Worm (Caenorhabditis elegans) whole organism, L3 larva: Measurements from ENCODE around the gene F53F8.6.

Experiments
- R02D3.7 ChIP-seq: fragments of 150-350 bp; optimal IDR thresholded peaks from 2 replicates; lab custom pipeline; 2014; ENCODE audit warnings: missing biosample characterization, missing genetic modification characterization
- ZK546.5 ChIP-seq: sonication (generic microtip); optimal IDR thresholded peaks from 2 replicates; lab custom pipeline; 2017; ENCODE audit warnings: missing biosample characterization, missing genetic modification characterization
- ama-1 ChIP-seq: fragments of 150-350 bp; optimal IDR thresholded peaks from 2 replicates; lab custom pipeline; 2018
- ceh-16 ChIP-seq: sonication (generic microtip); optimal IDR thresholded peaks from 2 replicates; lab custom pipeline; 2017; ENCODE audit warnings: missing biosample characterization, missing genetic modification characterization
- ceh-28 ChIP-seq: fragments of 150-350 bp; optimal IDR thresholded peaks from 2 replicates; lab custom pipeline; 2014; ENCODE audit warnings: missing biosample characterization, missing genetic modification reagents, missing genetic modification characterization
- ceh-82 ChIP-seq: fragments of 150-350 bp; optimal IDR thresholded peaks from 2 replicates; lab custom pipeline; 2014; ENCODE audit warnings: missing biosample characterization, missing genetic modification characterization
- daf-12 ChIP-seq: fragments of 150-350 bp; optimal IDR thresholded peaks from 2 replicates; lab custom pipeline; 2014; ENCODE audit warnings: missing biosample characterization, missing genetic modification reagents, missing genetic modification characterization
- elt-1 ChIP-seq: fragments of 150-350 bp; optimal IDR thresholded peaks from 2 replicates; lab custom pipeline; 2014; ENCODE audit warnings: missing biosample characterization, missing genetic modification characterization
- elt-2 ChIP-seq: sonication (generic microtip); optimal IDR thresholded peaks from 2 replicates; lab custom pipeline; 2016; ENCODE audit warnings: missing genetic modification reagents, mild to moderate bottlenecking, missing genetic modification characterization, missing compliant biosample characterization
- elt-3 ChIP-seq, 3 experiments: fragments of 150-350 bp in 1 of 3; sonication (generic microtip) in 2 of 3; optimal IDR thresholded peaks; 2 replicates in 2 of 3; 4 replicates in 1 of 3; lab custom pipeline; 2014 to 2017; ENCODE audit warnings: missing biosample characterization in 3 of 3, missing genetic modification characterization in 3 of 3
- fkh-10 ChIP-seq: sonication (generic microtip); optimal IDR thresholded peaks from 2 replicates; lab custom pipeline; 2017; ENCODE audit warnings: missing biosample characterization, missing genetic modification reagents, missing genetic modification characterization
- fos-1 ChIP-seq: fragments of 150-350 bp; optimal IDR thresholded peaks from 2 replicates; lab custom pipeline; 2014; ENCODE audit warnings: missing biosample characterization, missing genetic modification characterization
- hmg-11 ChIP-seq: sonication (generic microtip); optimal IDR thresholded peaks from 2 replicates; lab custom pipeline; 2016; ENCODE audit warnings: missing genetic modification characterization, missing compliant biosample characterization
- jun-1 ChIP-seq: fragments of 150-350 bp; optimal IDR thresholded peaks from 2 replicates; lab custom pipeline; 2014; ENCODE audit warnings: missing biosample characterization, missing genetic modification reagents, missing genetic modification characterization
- lin-15B ChIP-seq: fragments of 150-350 bp; optimal IDR thresholded peaks from 2 replicates; lab custom pipeline; 2014; ENCODE audit warnings: missing biosample characterization, missing genetic modification characterization
- lin-39 ChIP-seq: fragments of 150-350 bp; optimal IDR thresholded peaks from 2 replicates; lab custom pipeline; 2018; ENCODE audit warnings: missing biosample characterization, missing genetic modification reagents, missing genetic modification characterization
- lsy-12 ChIP-seq: sonication (generic microtip); optimal IDR thresholded peaks from 2 replicates; lab custom pipeline; 2016; ENCODE audit warnings: mild to moderate bottlenecking, missing genetic modification characterization, missing compliant biosample characterization
- mml-1 ChIP-seq: fragments of 150-350 bp; sonication (generic microtip); optimal IDR thresholded peaks from 3 replicates; lab custom pipeline; 2014; ENCODE audit warnings: missing biosample characterization, missing genetic modification characterization
- nfya-1 ChIP-seq: sonication (generic microtip); optimal IDR thresholded peaks from 2 replicates; lab custom pipeline; 2017; ENCODE audit warnings: missing genetic modification characterization, mild to moderate bottlenecking, missing compliant biosample characterization, antibody characterized with exemption, moderate library complexity; ENCODE audit not compliant: insufficient read depth
- nhr-11 ChIP-seq: fragments of 150-350 bp; optimal IDR thresholded peaks from 2 replicates; lab custom pipeline; 2014; ENCODE audit warnings: missing biosample characterization, missing genetic modification characterization
- nhr-23 ChIP-seq: fragments of 150-350 bp; optimal IDR thresholded peaks from 2 replicates; lab custom pipeline; 2014; ENCODE audit warnings: missing biosample characterization, missing genetic modification reagents, missing genetic modification characterization
- nhr-237 ChIP-seq: fragments of 150-350 bp; optimal IDR thresholded peaks from 2 replicates; lab custom pipeline; 2014; ENCODE audit warnings: missing biosample characterization, missing genetic modification characterization
- nhr-25 ChIP-seq: sonication (generic microtip); optimal IDR thresholded peaks from 2 replicates; lab custom pipeline; 2017; ENCODE audit warnings: missing biosample characterization, missing genetic modification characterization
- nhr-43 ChIP-seq: sonication (generic microtip); optimal IDR thresholded peaks from 2 replicates; lab custom pipeline; 2016; ENCODE audit warnings: mild to moderate bottlenecking, missing genetic modification characterization, missing compliant biosample characterization; ENCODE audit not compliant: poor library complexity, severe bottlenecking
- nhr-77 ChIP-seq: fragments of 150-350 bp; optimal IDR thresholded peaks from 2 replicates; lab custom pipeline; 2014; ENCODE audit warnings: missing biosample characterization, missing genetic modification characterization
- pqm-1 ChIP-seq: fragments of 150-350 bp; optimal IDR thresholded peaks from 2 replicates; lab custom pipeline; 2017; ENCODE audit warnings: missing biosample characterization, missing genetic modification characterization, inconsistent platforms
- sea-2 ChIP-seq: fragments of 150-350 bp; sonication (generic microtip); optimal IDR thresholded peaks from 4 replicates; lab custom pipeline; 2014; ENCODE audit warnings: missing biosample characterization, missing genetic modification reagents, missing genetic modification characterization
- snpc-4 ChIP-seq: fragments of 150-350 bp; optimal IDR thresholded peaks from 2 replicates; lab custom pipeline; 2014; ENCODE audit warnings: missing biosample characterization, missing genetic modification characterization
- tbx-2 ChIP-seq: sonication (generic microtip); optimal IDR thresholded peaks from 2 replicates; lab custom pipeline; 2016; ENCODE audit warnings: mild to moderate bottlenecking, missing genetic modification characterization, missing compliant biosample characterization
- unc-62 ChIP-seq: fragments of 150-350 bp; sonication (generic microtip); optimal IDR thresholded peaks from 4 replicates; lab custom pipeline; 2014; ENCODE audit warnings: missing biosample characterization, missing genetic modification reagents, missing genetic modification characterization
- zag-1 ChIP-seq: fragments of 150-350 bp; optimal IDR thresholded peaks from 2 replicates; lab custom pipeline; 2014; ENCODE audit warnings: missing biosample characterization, missing genetic modification characterization
- ztf-11 ChIP-seq: fragments of 150-350 bp; optimal IDR thresholded peaks from 2 replicates; lab custom pipeline; 2014; ENCODE audit warnings: missing biosample characterization, missing genetic modification characterization
- ztf-4 ChIP-seq: fragments of 150-350 bp; optimal IDR thresholded peaks from 2 replicates; lab custom pipeline; 2014; ENCODE audit warnings: missing biosample characterization, missing genetic modification characterization

F53F8.6 gene

DNA sequence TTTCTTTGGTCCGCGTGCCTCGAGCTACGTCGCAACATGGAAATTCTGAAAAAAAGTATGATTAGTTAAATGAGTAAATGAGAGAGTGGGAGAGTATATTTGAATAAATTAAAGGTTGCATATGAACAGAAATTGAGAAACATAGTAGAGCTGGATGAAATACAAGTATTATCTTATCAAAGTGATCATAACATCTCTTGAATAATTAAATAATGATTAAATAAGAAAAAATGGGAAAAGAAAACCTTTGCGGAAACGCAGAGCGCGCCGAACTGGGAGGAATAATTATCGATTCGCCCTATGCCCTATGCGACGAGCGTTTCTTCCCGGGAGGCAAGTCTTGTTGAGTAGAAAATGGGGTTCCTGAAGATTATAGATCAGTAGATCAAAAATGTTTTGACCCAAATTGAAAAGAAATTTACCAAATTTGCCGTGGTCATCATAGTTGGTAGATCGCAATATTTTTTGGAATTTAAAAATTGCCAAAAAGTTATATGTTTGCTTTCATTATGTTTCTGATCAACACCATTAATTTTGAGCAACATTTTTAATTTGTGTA lies 14.5 kb upstream of the F53F8.6 start, which contains the start of gene F53F8.3:
Gene F53F8.3, minus strand, starts transcription at position 51 of the 559 bp plus-strand sequence.
- TF ChIP-seq lsy-12 (tag; lab: Kevin White, UChicago) (no peak), elt-3 (tag; optimal IDR thresholded peaks at IDR 0.05; lab: Kevin White, UChicago) (no peak)

ce11 chrV:20691585-20691984 lies 12.4 kb upstream of the F53F8.6 start, which contains the start of gene F53F8.4:
F53F8.4 (minus strand) TSS chrV:20691685.
- no peak for TF ChIP-seq jun-1
- TF ChIP-seq elt-3 (tag; optimal IDR thresholded peaks at IDR 0.05; lab: Kevin White, UChicago) = no peak
- TF ChIP-seq sea-2 (GFP tag; lab: Kevin White, UChicago) = no peak
- no peak for TF ChIP-seq unc-62
- TF ChIP-seq zag-1 (tag; lab: Kevin White, UChicago) = no peak

ce11 chrV:20692903-20693302 lies 11.1 kb upstream of the F53F8.6 start:
- no peak for TF ChIP-seq ceh-28
- TF ChIP-seq R02D3.7 = no peak
- no peak for TF ChIP-seq fkh-10 (GFP tag; lab: Kevin White, UChicago)
- TF ChIP-seq nhr-25 (tag; lab: Kevin White, UChicago) = peak; percentile 71
- TF ChIP-seq elt-3 (tag; optimal IDR thresholded peaks at IDR 0.05; lab: Kevin White, UChicago) = peak in 1 of 3 experiments; percentile 23
- TF ChIP-seq elt-1 (tag; lab: Kevin White, UChicago) = peak; percentile 56
- TF ChIP-seq nhr-11 (tag; lab: Kevin White, UChicago) = peak; percentile 12

DNA sequence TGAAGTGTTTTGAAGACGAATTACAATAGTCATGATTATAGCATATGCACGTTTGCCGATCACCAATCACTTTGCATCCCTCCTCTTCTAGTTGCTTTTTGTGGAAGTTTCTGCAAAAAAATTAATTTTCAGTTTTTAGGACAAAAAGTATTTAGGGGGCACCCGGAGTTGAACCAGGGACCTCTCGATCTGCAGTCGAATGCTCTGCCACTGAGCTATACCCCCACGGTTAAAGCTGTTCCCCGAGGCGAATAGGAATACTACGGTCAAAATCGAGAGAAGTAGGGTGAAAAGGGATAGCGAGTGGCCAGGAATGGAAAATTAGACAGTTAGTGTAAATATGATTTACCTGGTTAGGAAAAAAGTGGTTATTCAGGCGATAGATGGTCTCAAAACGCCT lies 10.1 kb upstream of the F53F8.6 start:
- TF ChIP-seq lin-15B (tag; lab: Kevin White, UChicago) = peak; percentile 25
- TF ChIP-seq nfya-1 (tag; lab: Kevin White, UChicago) = peak; percentile 37
- peak; percentile 72 for TF ChIP-seq hmg-11 (tag; lab: Kevin White, UChicago)
- no peak for TF ChIP-seq unc-62
- TF ChIP-seq nhr-77 = no peak
- TF ChIP-seq tbx-2 (tag; lab: Kevin White, UChicago) = peak; percentile 40
- no peak for TF ChIP-seq nhr-237
- peak; percentile 38 for TF ChIP-seq ztf-4 (tag; lab: Kevin White, UChicago)
- peak; percentile 36 for TF ChIP-seq nhr-23
- TF ChIP-seq lsy-12 (tag; lab: Kevin White, UChicago) = peak; percentile 37
- TF ChIP-seq elt-2 (tag; lab: Kevin White, UChicago) = peak; percentile 13
- peak; percentile 19 for TF ChIP-seq jun-1
- TF ChIP-seq, all 47 proteins: peak for 9

- no peak for TF ChIP-seq ama-1 (lab: Kevin White, UChicago)
- no peak for TF ChIP-seq pqm-1 (tag; lab: Kevin White, UChicago)
- TF ChIP-seq snpc-4 (tag; lab: Kevin White, UChicago) = no peak
- TF ChIP-seq jun-1 = no peak
- no peak for TF ChIP-seq fos-1 (tag; lab: Kevin White, UChicago)
- no peak for TF ChIP-seq lin-39 (tag; lab: Kevin White, UChicago)
- TF ChIP-seq fkh-10 (GFP tag; lab: Kevin White, UChicago) = no peak
- no peak for TF ChIP-seq lsy-12 (tag; lab: Kevin White, UChicago)
- TF ChIP-seq ceh-82 = no peak
- TF ChIP-seq ztf-11 = no peak
- TF ChIP-seq zag-1 (tag; lab: Kevin White, UChicago) = no peak
- no peak for TF ChIP-seq sea-2 (GFP tag; lab: Kevin White, UChicago)
- no peak for TF ChIP-seq daf-12 (tag; lab: Kevin White, UChicago)
- TF ChIP-seq elt-2 (tag; lab: Kevin White, UChicago) = no peak
- TF ChIP-seq mml-1 (tag; lab: Kevin White, UChicago) = no peak
- no peak for TF ChIP-seq ceh-16 (tag; lab: Kevin White, UChicago)
- no peak for TF ChIP-seq nhr-43 (tag; lab: Kevin White, UChicago)
- no peak for TF ChIP-seq ZK546.5 (tag; lab: Kevin White, UChicago)
- TF ChIP-seq lin-15B (tag; lab: Kevin White, UChicago) = no peak
- TF ChIP-seq, all 47 proteins: peak for 0
Measured at ce11 chrV:20698266-20698665, 5.8 kb upstream of the F53F8.6 start, which contains the start of gene F53F8.7. F53F8.7 (minus strand) TSS chrV:20698366.
